Fruit fly (Drosophila melanogaster) whole organism, prepupa: ENCODE data around the gene Pebp1.

Source experiments
- CG10669 ChIP-seq: fragments of 200-800 bp; sonication (Bioruptor generic); optimal IDR thresholded peaks from 3 replicates; lab custom pipeline; 2018; ENCODE audit warnings: missing biosample characterization, mild to moderate bottlenecking, missing genetic modification characterization, moderate library complexity
- Hr39 ChIP-seq: fragments of 200-800 bp; sonication (Bioruptor generic); optimal IDR thresholded peaks from 2 replicates; lab custom pipeline; 2016; ENCODE audit warnings: missing biosample characterization, missing genetic modification characterization

DNA sequence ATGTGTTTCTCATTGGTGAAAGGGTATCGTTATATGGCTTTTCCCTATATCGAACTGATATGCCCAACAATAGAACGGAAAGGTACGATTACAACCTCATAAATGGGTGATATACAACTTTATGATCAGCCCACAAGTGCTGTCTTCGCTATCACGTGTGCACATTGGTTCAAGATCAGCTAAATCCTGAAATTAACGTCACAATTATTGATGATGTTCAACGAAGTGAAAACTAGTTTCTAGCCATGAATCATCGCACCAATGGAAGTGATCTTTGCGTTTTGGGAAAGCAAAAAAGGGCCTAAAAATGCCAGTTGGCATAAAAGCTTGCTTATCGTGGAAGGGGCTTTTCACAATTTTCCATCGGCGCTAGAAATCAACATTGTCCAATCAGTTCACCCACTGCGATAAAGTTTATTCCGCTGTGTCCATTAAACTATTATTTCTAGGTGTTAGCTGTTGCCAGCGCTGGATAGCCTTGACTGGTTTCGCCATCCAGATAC lies 1.2 kb upstream of the Pebp1 start, which contains the start of gene CG7054:
- TF ChIP-seq Hr39 (GFP tag; lab: Kevin White, UChicago) (no peak), CG10669 (GFP tag; lab: Kevin White, UChicago) (no peak)
